Fruit fly (Drosophila melanogaster) S2 (cell line): ENCODE measurements around the gene CG6621.

Experiments
- CG8478 ChIP-seq: fragments of >200 bp; optimal IDR thresholded peaks from 2 replicates; lab custom pipeline; 2018
- CTCF ChIP-seq, 2 experiments: fragments of >200 bp; optimal IDR thresholded peaks; 2 replicates each; lab custom pipeline; 2018

DNA sequence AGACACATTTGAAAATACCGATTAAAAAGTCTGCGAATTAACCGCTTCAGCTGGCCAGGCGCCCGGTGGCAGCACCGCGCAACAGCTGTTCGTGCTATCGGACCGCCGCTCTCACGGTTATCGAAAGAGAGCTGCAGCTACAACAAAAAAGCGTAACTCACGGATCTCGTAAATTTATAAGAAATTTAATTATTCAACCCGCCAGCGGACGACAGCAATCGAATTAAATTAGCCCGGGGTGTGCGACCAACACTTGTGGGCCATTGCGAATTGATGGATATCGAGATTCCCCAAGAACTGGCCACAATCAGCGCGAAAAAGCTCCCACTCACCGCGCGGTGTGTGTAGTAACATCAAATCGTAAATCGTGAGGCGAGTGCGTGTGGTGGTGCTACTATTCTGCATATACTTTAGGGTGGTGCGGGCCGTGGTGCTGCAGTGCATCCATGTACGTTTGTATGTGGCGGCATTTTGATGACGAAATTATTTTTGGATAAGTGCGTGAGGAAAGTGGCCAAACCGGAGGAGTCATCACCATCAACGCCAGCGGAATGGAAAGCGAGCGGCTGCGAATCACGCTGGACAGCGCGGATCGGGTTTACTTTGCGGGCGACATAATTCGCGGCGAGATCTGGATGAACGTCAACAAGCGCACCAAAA lies 7.8 kb downstream of the CG6621 start, which contains the start of gene Leash:
- TF ChIP-seq CTCF (optimal IDR thresholded peaks at IDR 0.05; lab: Kevin White, UChicago): no peak
- no peak for TF ChIP-seq CG8478 (lab: Kevin White, UChicago)
